Worm (Caenorhabditis elegans) whole organism, L3 larva: Measurements from ENCODE around the gene gcy-18.

Experiments
- R02D3.7 ChIP-seq: fragments of 150-350 bp; optimal IDR thresholded peaks from 2 replicates; lab custom pipeline; 2014; ENCODE audit warnings: missing biosample characterization, missing genetic modification characterization
- ama-1 ChIP-seq: fragments of 150-350 bp; optimal IDR thresholded peaks from 2 replicates; lab custom pipeline; 2018
- ceh-16 ChIP-seq: sonication (generic microtip); optimal IDR thresholded peaks from 2 replicates; lab custom pipeline; 2017; ENCODE audit warnings: missing biosample characterization, missing genetic modification characterization
- ceh-28 ChIP-seq: fragments of 150-350 bp; optimal IDR thresholded peaks from 2 replicates; lab custom pipeline; 2014; ENCODE audit warnings: missing biosample characterization, missing genetic modification reagents, missing genetic modification characterization
- daf-12 ChIP-seq: fragments of 150-350 bp; optimal IDR thresholded peaks from 2 replicates; lab custom pipeline; 2014; ENCODE audit warnings: missing biosample characterization, missing genetic modification reagents, missing genetic modification characterization
- egl-27 ChIP-seq: sonication (generic microtip); optimal IDR thresholded peaks from 4 replicates; lab custom pipeline; 2017; ENCODE audit warnings: missing biosample characterization, missing genetic modification reagents, missing genetic modification characterization
- egl-5 ChIP-seq: fragments of 150-350 bp; optimal IDR thresholded peaks from 2 replicates; lab custom pipeline; 2017; ENCODE audit warnings: missing biosample characterization, missing genetic modification reagents, missing genetic modification characterization, inconsistent platforms
- elt-1 ChIP-seq: fragments of 150-350 bp; optimal IDR thresholded peaks from 2 replicates; lab custom pipeline; 2014; ENCODE audit warnings: missing biosample characterization, missing genetic modification characterization
- elt-2 ChIP-seq: sonication (generic microtip); optimal IDR thresholded peaks from 2 replicates; lab custom pipeline; 2016; ENCODE audit warnings: missing genetic modification reagents, mild to moderate bottlenecking, missing genetic modification characterization, missing compliant biosample characterization
- elt-3 ChIP-seq, 3 experiments: fragments of 150-350 bp in 1 of 3; sonication (generic microtip) in 2 of 3; optimal IDR thresholded peaks; 2 replicates in 2 of 3; 4 replicates in 1 of 3; lab custom pipeline; 2014 to 2017; ENCODE audit warnings: missing biosample characterization in 3 of 3, missing genetic modification characterization in 3 of 3
- fkh-10 ChIP-seq: sonication (generic microtip); optimal IDR thresholded peaks from 2 replicates; lab custom pipeline; 2017; ENCODE audit warnings: missing biosample characterization, missing genetic modification reagents, missing genetic modification characterization
- fkh-2 ChIP-seq: fragments of 150-350 bp; optimal IDR thresholded peaks from 2 replicates; lab custom pipeline; 2014; ENCODE audit warnings: missing biosample characterization, missing genetic modification reagents, missing genetic modification characterization
- fos-1 ChIP-seq: fragments of 150-350 bp; optimal IDR thresholded peaks from 2 replicates; lab custom pipeline; 2014; ENCODE audit warnings: missing biosample characterization, missing genetic modification characterization
- jun-1 ChIP-seq: fragments of 150-350 bp; optimal IDR thresholded peaks from 2 replicates; lab custom pipeline; 2014; ENCODE audit warnings: missing biosample characterization, missing genetic modification reagents, missing genetic modification characterization
- lin-39 ChIP-seq: fragments of 150-350 bp; optimal IDR thresholded peaks from 2 replicates; lab custom pipeline; 2018; ENCODE audit warnings: missing biosample characterization, missing genetic modification reagents, missing genetic modification characterization
- lsy-12 ChIP-seq: sonication (generic microtip); optimal IDR thresholded peaks from 2 replicates; lab custom pipeline; 2016; ENCODE audit warnings: mild to moderate bottlenecking, missing genetic modification characterization, missing compliant biosample characterization
- mdl-1 ChIP-seq: fragments of 150-350 bp; optimal IDR thresholded peaks from 2 replicates; lab custom pipeline; 2014; ENCODE audit warnings: missing biosample characterization, missing genetic modification characterization
- nfya-1 ChIP-seq: sonication (generic microtip); optimal IDR thresholded peaks from 2 replicates; lab custom pipeline; 2017; ENCODE audit warnings: missing genetic modification characterization, mild to moderate bottlenecking, missing compliant biosample characterization, antibody characterized with exemption, moderate library complexity; ENCODE audit not compliant: insufficient read depth
- nhr-12 ChIP-seq: fragments of 150-350 bp; optimal IDR thresholded peaks from 2 replicates; lab custom pipeline; 2014; ENCODE audit warnings: missing biosample characterization, missing genetic modification characterization
- nhr-25 ChIP-seq: sonication (generic microtip); optimal IDR thresholded peaks from 2 replicates; lab custom pipeline; 2017; ENCODE audit warnings: missing biosample characterization, missing genetic modification characterization
- nhr-43 ChIP-seq: sonication (generic microtip); optimal IDR thresholded peaks from 2 replicates; lab custom pipeline; 2016; ENCODE audit warnings: mild to moderate bottlenecking, missing genetic modification characterization, missing compliant biosample characterization; ENCODE audit not compliant: poor library complexity, severe bottlenecking
- nhr-67 ChIP-seq: fragments of 150-350 bp; optimal IDR thresholded peaks from 2 replicates; lab custom pipeline; 2014; ENCODE audit warnings: missing biosample characterization, missing genetic modification characterization
- nhr-76 ChIP-seq: fragments of 150-350 bp; sonication (generic microtip); optimal IDR thresholded peaks from 5 replicates; lab custom pipeline; 2014; ENCODE audit warnings: missing biosample characterization, missing genetic modification characterization
- nhr-77 ChIP-seq: fragments of 150-350 bp; optimal IDR thresholded peaks from 2 replicates; lab custom pipeline; 2014; ENCODE audit warnings: missing biosample characterization, missing genetic modification characterization
- pha-4 ChIP-seq: fragments of 150-350 bp; optimal IDR thresholded peaks from 2 replicates; lab custom pipeline; 2014; ENCODE audit warnings: missing biosample characterization, missing genetic modification reagents, missing genetic modification characterization
- pqm-1 ChIP-seq: fragments of 150-350 bp; optimal IDR thresholded peaks from 2 replicates; lab custom pipeline; 2017; ENCODE audit warnings: missing biosample characterization, missing genetic modification characterization, inconsistent platforms
- snpc-4 ChIP-seq: fragments of 150-350 bp; optimal IDR thresholded peaks from 2 replicates; lab custom pipeline; 2014; ENCODE audit warnings: missing biosample characterization, missing genetic modification characterization
- tbx-2 ChIP-seq: sonication (generic microtip); optimal IDR thresholded peaks from 2 replicates; lab custom pipeline; 2016; ENCODE audit warnings: mild to moderate bottlenecking, missing genetic modification characterization, missing compliant biosample characterization
- unc-39 ChIP-seq: sonication (generic microtip); optimal IDR thresholded peaks from 4 replicates; lab custom pipeline; 2017; ENCODE audit warnings: missing biosample characterization, missing genetic modification characterization
- unc-62 ChIP-seq: fragments of 150-350 bp; sonication (generic microtip); optimal IDR thresholded peaks from 4 replicates; lab custom pipeline; 2014; ENCODE audit warnings: missing biosample characterization, missing genetic modification reagents, missing genetic modification characterization
- zag-1 ChIP-seq: fragments of 150-350 bp; optimal IDR thresholded peaks from 2 replicates; lab custom pipeline; 2014; ENCODE audit warnings: missing biosample characterization, missing genetic modification characterization
- ztf-11 ChIP-seq: fragments of 150-350 bp; optimal IDR thresholded peaks from 2 replicates; lab custom pipeline; 2014; ENCODE audit warnings: missing biosample characterization, missing genetic modification characterization
- ztf-4 ChIP-seq: fragments of 150-350 bp; optimal IDR thresholded peaks from 2 replicates; lab custom pipeline; 2014; ENCODE audit warnings: missing biosample characterization, missing genetic modification characterization

Gene gcy-18

ce11 chrIV:12890445-12890844 lies 30.5 kb downstream of the gcy-18 start, which contains the start of gene K08D8.6:
Gene K08D8.6, minus strand, starts transcription at chrIV:12890508.
- peak; percentile 94 for TF ChIP-seq elt-2
- TF ChIP-seq pqm-1 (tag; lab: Kevin White, UChicago): peak; percentile 93
- no peak for TF ChIP-seq egl-5 (tag; lab: Kevin White, UChicago)
- TF ChIP-seq nhr-76 (tag; lab: Kevin White, UChicago): no peak
- TF ChIP-seq nfya-1 (tag; lab: Kevin White, UChicago): no peak
- TF ChIP-seq elt-1: no peak
- no peak for TF ChIP-seq fkh-2 (tag; lab: Kevin White, UChicago)
- no peak for TF ChIP-seq fos-1 (tag; lab: Kevin White, UChicago)
- TF ChIP-seq nhr-12 (tag; lab: Kevin White, UChicago): no peak

ce11 chrIV:12891080-12891479 lies 31.2 kb downstream of the gcy-18 start:
- peak; percentile 14 for TF ChIP-seq pqm-1 (tag; lab: Kevin White, UChicago)
- TF ChIP-seq ztf-4 (tag; lab: Kevin White, UChicago): no peak
- peak; percentile 65 for TF ChIP-seq elt-2

- peak; percentile 30 for TF ChIP-seq elt-2
- TF ChIP-seq snpc-4 (tag; lab: Kevin White, UChicago): no peak
- no peak for TF ChIP-seq nhr-25 (tag; lab: Kevin White, UChicago)
Measured at ce11 chrIV:12892194-12892593, 32.3 kb downstream of the gcy-18 start, which contains the start of gene K08D8.1. Gene K08D8.1, plus strand, starts transcription at chrIV:12892494.

- TF ChIP-seq nhr-77 (tag; lab: Kevin White, UChicago) (no peak), ceh-16 (tag; lab: Kevin White, UChicago) (no peak), ztf-11 (no peak)
Measured at ce11 chrIV:12893166-12893565, 33.3 kb downstream of the gcy-18 start, which contains the start of gene K08D8.12. Gene K08D8.12, plus strand, starts transcription at chrIV:12893466.

ce11 chrIV:12894996-12895395 lies 35.1 kb downstream of the gcy-18 start, which contains the start of gene K08D8.11:
Gene K08D8.11, plus strand, starts transcription at chrIV:12895296.
- no peak for TF ChIP-seq lin-39 (tag; lab: Kevin White, UChicago)
- TF ChIP-seq daf-12 (tag; lab: Kevin White, UChicago): no peak
- no peak for TF ChIP-seq mdl-1 (tag; lab: Kevin White, UChicago)
- TF ChIP-seq fkh-10: no peak
- TF ChIP-seq egl-27 (tag; lab: Kevin White, UChicago): no peak
- no peak for TF ChIP-seq R02D3.7 (tag; lab: Kevin White, UChicago)
- TF ChIP-seq tbx-2 (tag; lab: Kevin White, UChicago): no peak
- TF ChIP-seq ztf-11: no peak
- TF ChIP-seq, all 47 proteins: peak for 0

ce11 chrIV:12896371-12896882 lies 36.5 kb downstream of the gcy-18 start, which contains the start of gene K08D8.7:
Gene K08D8.7, plus strand, starts transcription at chrIV:12896832.
- no peak for TF ChIP-seq ztf-11
- TF ChIP-seq elt-3 (tag; optimal IDR thresholded peaks at IDR 0.05; lab: Kevin White, UChicago): no peak
- no peak for TF ChIP-seq ceh-28 (tag; lab: Kevin White, UChicago)
- TF ChIP-seq jun-1 (tag; lab: Kevin White, UChicago): no peak
- TF ChIP-seq nhr-43 (tag; lab: Kevin White, UChicago): no peak
- TF ChIP-seq nhr-67 (tag; lab: Kevin White, UChicago): no peak
- no peak for TF ChIP-seq nhr-77 (tag; lab: Kevin White, UChicago)
- TF ChIP-seq ama-1 (lab: Kevin White, UChicago): no peak
- TF ChIP-seq ztf-4 (tag; lab: Kevin White, UChicago): no peak
- peak; percentile 3 for TF ChIP-seq pqm-1 (tag; lab: Kevin White, UChicago)
- no peak for TF ChIP-seq unc-39 (tag; lab: Kevin White, UChicago)
- peak; percentile 71 for TF ChIP-seq elt-2
- TF ChIP-seq lin-39 (tag; lab: Kevin White, UChicago): no peak
- TF ChIP-seq daf-12 (tag; lab: Kevin White, UChicago): no peak
- no peak for TF ChIP-seq tbx-2 (tag; lab: Kevin White, UChicago)
- no peak for TF ChIP-seq unc-62 (GFP tag; lab: Kevin White, UChicago)
- TF ChIP-seq egl-5 (tag; lab: Kevin White, UChicago): no peak
- no peak for TF ChIP-seq elt-1
- TF ChIP-seq lsy-12 (tag; lab: Kevin White, UChicago): no peak
- peak; percentile 28 for TF ChIP-seq pha-4 (tag; lab: Kevin White, UChicago)
- no peak for TF ChIP-seq zag-1 (tag; lab: Kevin White, UChicago)
- no peak for TF ChIP-seq fkh-10
